Worm (Caenorhabditis elegans): ENCODE results near the gene elo-4.

DNA sequence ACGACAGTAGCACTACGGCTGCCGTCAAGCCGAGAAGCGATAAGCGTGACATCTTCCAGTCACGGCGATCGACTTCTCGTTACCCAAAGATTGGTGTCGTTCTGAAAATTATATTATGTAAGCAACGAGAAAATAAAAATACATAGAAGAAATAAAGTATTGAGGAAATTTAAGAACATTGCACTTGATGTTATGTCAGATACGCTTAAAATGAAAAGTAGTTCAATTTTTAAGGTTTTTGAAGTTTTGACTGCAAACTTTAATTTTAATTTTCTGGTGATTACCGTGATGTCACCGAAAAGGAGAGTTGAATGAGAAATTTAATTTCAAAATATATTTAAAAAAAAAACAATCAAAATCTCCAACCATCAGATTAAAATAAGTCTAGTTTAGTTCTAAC, 10.3 kb upstream of the elo-4 start, which contains the start of gene emb-9:
- no peak for TF ChIP-seq lin-39 (tag; optimal IDR thresholded peaks at IDR 0.05)
- TF ChIP-seq nhr-11 (tag; optimal IDR thresholded peaks at IDR 0.05) = no peak
- TF ChIP-seq fos-1 (tag; optimal IDR thresholded peaks at IDR 0.05) = no peak
- TF ChIP-seq lin-13 (GFP tag; optimal IDR thresholded peaks at IDR 0.05) = no peak
